Fruit fly (Drosophila melanogaster) whole organism, embryonic: Measurements from ENCODE around the gene CG16734.

Experiments
- Adf1 ChIP-seq: fragments of 200-800 bp; sonication (Bioruptor generic); IDR thresholded peaks from 2 replicates; pipeline ENCODE4 v1.3.6; 2022; ENCODE audit warnings: missing biosample characterization, missing genetic modification characterization
- Atf3 ChIP-seq: fragments of 200-800 bp; sonication (Bioruptor generic); optimal IDR thresholded peaks from 3 replicates; lab custom pipeline; 2016; ENCODE audit warnings: missing biosample characterization, missing genetic modification characterization
- CG10209 ChIP-seq: fragments of 200-800 bp; sonication (Bioruptor generic); optimal IDR thresholded peaks from 3 replicates; lab custom pipeline; 2017; ENCODE audit warnings: missing biosample characterization, mild to moderate bottlenecking, missing genetic modification characterization, missing genetic modification reagents
- CG11247 ChIP-seq: fragments of 200-800 bp; sonication (Bioruptor generic); IDR thresholded peaks from 2 replicates; pipeline ENCODE4 v1.3.6; 2022; ENCODE audit warnings: missing biosample characterization, missing genetic modification characterization
- CG11695 ChIP-seq: fragments of 200-800 bp; sonication (Bioruptor generic); IDR thresholded peaks from 3 replicates; pipeline ENCODE4 v1.3.6; 2022; ENCODE audit warnings: missing biosample characterization, missing genetic modification characterization
- CG12155 ChIP-seq: fragments of 200-800 bp; sonication (Bioruptor generic); optimal IDR thresholded peaks from 3 replicates; lab custom pipeline; 2016; ENCODE audit warnings: missing biosample characterization, missing genetic modification characterization
- CG12236 ChIP-seq: fragments of 200-800 bp; sonication (Bioruptor generic); optimal IDR thresholded peaks from 2 replicates; lab custom pipeline; 2016; ENCODE audit warnings: missing biosample characterization, missing genetic modification characterization
- CG12299 ChIP-seq: fragments of 200-800 bp; sonication (Bioruptor generic); optimal IDR thresholded peaks from 2 replicates; lab custom pipeline; 2018; ENCODE audit warnings: missing biosample characterization, mild to moderate bottlenecking, missing genetic modification characterization
- CG12744 ChIP-seq: fragments of 200-800 bp; sonication (Bioruptor generic); optimal IDR thresholded peaks from 2 replicates; lab custom pipeline; 2016; ENCODE audit warnings: missing biosample characterization, missing genetic modification characterization
- CG12769 ChIP-seq: fragments of 200-800 bp; sonication (Bioruptor generic); optimal IDR thresholded peaks from 2 replicates; lab custom pipeline; 2019; ENCODE audit warnings: missing biosample characterization, mild to moderate bottlenecking, missing genetic modification characterization, moderate library complexity
- CG12942 ChIP-seq: fragments of 200-800 bp; sonication (Bioruptor generic); optimal IDR thresholded peaks from 3 replicates; lab custom pipeline; 2016; ENCODE audit warnings: missing biosample characterization, missing genetic modification characterization
- CG14014 ChIP-seq: fragments of 200-800 bp; sonication (Bioruptor generic); IDR thresholded peaks from 2 replicates; pipeline ENCODE4 v1.3.6; 2022; ENCODE audit warnings: missing biosample characterization, missing genetic modification characterization
- CG2120 ChIP-seq: fragments of 200-800 bp; sonication (Bioruptor generic); optimal IDR thresholded peaks from 3 replicates; lab custom pipeline; 2016; ENCODE audit warnings: missing biosample characterization, missing genetic modification characterization
- CG30403 ChIP-seq: fragments of 200-800 bp; sonication (Bioruptor generic); optimal IDR thresholded peaks from 3 replicates; lab custom pipeline; 2016; ENCODE audit warnings: missing biosample characterization, missing genetic modification characterization
- CG3163 ChIP-seq: fragments of 200-800 bp; sonication (Bioruptor generic); optimal IDR thresholded peaks from 3 replicates; lab custom pipeline; 2016; ENCODE audit warnings: missing biosample characterization, missing genetic modification characterization
- CG3838 ChIP-seq: fragments of 200-800 bp; sonication (Bioruptor generic); optimal IDR thresholded peaks from 3 replicates; lab custom pipeline; 2016; ENCODE audit warnings: missing biosample characterization, missing genetic modification characterization
- CG3847 ChIP-seq: fragments of 200-800 bp; sonication (Bioruptor generic); IDR thresholded peaks from 2 replicates; pipeline ENCODE4 v1.3.6; 2022; ENCODE audit warnings: missing biosample characterization, missing genetic modification characterization
- CG4282 ChIP-seq: fragments of 200-800 bp; sonication (Bioruptor generic); optimal IDR thresholded peaks from 2 replicates; lab custom pipeline; 2016; ENCODE audit warnings: missing biosample characterization, missing genetic modification characterization
- CG6654 ChIP-seq: fragments of 200-800 bp; sonication (Bioruptor generic); optimal IDR thresholded peaks from 2 replicates; lab custom pipeline; 2017; ENCODE audit warnings: missing biosample characterization, mild to moderate bottlenecking, missing genetic modification characterization
- CG7372 ChIP-seq: fragments of 200-800 bp; sonication (Bioruptor generic); IDR thresholded peaks from 2 replicates; pipeline ENCODE4 v1.3.6; 2022; ENCODE audit warnings: missing biosample characterization, missing genetic modification characterization
- CG7839 ChIP-seq: fragments of 200-800 bp; sonication (Bioruptor generic); optimal IDR thresholded peaks from 3 replicates; lab custom pipeline; 2018; ENCODE audit warnings: missing biosample characterization, mild to moderate bottlenecking, missing genetic modification characterization, moderate library complexity
- CG9727 ChIP-seq: fragments of 200-800 bp; sonication (Bioruptor generic); optimal IDR thresholded peaks from 3 replicates; lab custom pipeline; 2017; ENCODE audit warnings: missing biosample characterization, mild to moderate bottlenecking, missing genetic modification characterization
- Dad ChIP-seq: fragments of 200-800 bp; sonication (Bioruptor generic); optimal IDR thresholded peaks from 3 replicates; lab custom pipeline; 2016; ENCODE audit warnings: missing biosample characterization, missing genetic modification characterization
- Drgx ChIP-seq: fragments of 200-800 bp; sonication (Bioruptor generic); IDR thresholded peaks from 2 replicates; pipeline ENCODE4 v1.3.6; 2022; ENCODE audit warnings: missing biosample characterization, missing genetic modification characterization
- HLH4C ChIP-seq: fragments of 200-800 bp; sonication (Bioruptor generic); IDR thresholded peaks from 3 replicates; pipeline ENCODE4 v1.3.6; 2022; ENCODE audit warnings: missing biosample characterization, missing genetic modification characterization; ENCODE audit not compliant: partially characterized antibody
- Lim3 ChIP-seq: fragments of 200-800 bp; sonication (Bioruptor generic); IDR thresholded peaks from 2 replicates; pipeline ENCODE4 v1.3.6; 2022; ENCODE audit warnings: missing biosample characterization, missing genetic modification characterization
- Mes4 ChIP-seq: fragments of 200-800 bp; sonication (Bioruptor generic); optimal IDR thresholded peaks from 2 replicates; lab custom pipeline; 2016; ENCODE audit warnings: missing biosample characterization, missing genetic modification characterization
- NFAT ChIP-seq: fragments of 200-800 bp; sonication (Bioruptor generic); IDR thresholded peaks from 2 replicates; pipeline ENCODE4 v1.3.6; 2022; ENCODE audit warnings: missing biosample characterization, missing genetic modification characterization
- Nf-YB ChIP-seq: fragments of 200-800 bp; sonication (Bioruptor generic); optimal IDR thresholded peaks from 3 replicates; lab custom pipeline; 2019; ENCODE audit warnings: missing biosample characterization, mild to moderate bottlenecking, missing genetic modification characterization, moderate library complexity
- Oli ChIP-seq: fragments of 200-800 bp; sonication (Bioruptor generic); optimal IDR thresholded peaks from 2 replicates; lab custom pipeline; 2018; ENCODE audit warnings: missing biosample characterization, mild to moderate bottlenecking, missing genetic modification characterization, moderate library complexity
- Pdp1 ChIP-seq, 2 experiments: fragments of 200-800 bp; sonication (Bioruptor generic); optimal IDR thresholded peaks; 3 replicates each; lab custom pipeline; 2016; ENCODE audit warnings: missing biosample characterization in 2 of 2, missing genetic modification characterization in 2 of 2, mild to moderate bottlenecking in 1 of 2, moderate library complexity in 1 of 2
- Poxn ChIP-seq: fragments of 200-800 bp; sonication (Bioruptor generic); IDR thresholded peaks from 2 replicates; pipeline ENCODE4 v1.3.6; 2022; ENCODE audit warnings: missing biosample characterization, missing genetic modification characterization
- Spps ChIP-seq: fragments of 200-800 bp; sonication (Bioruptor generic); optimal IDR thresholded peaks from 2 replicates; lab custom pipeline; 2018; ENCODE audit warnings: missing biosample characterization, mild to moderate bottlenecking, missing genetic modification characterization
- Sry-δ ChIP-seq: fragments of 200-800 bp; sonication (Bioruptor generic); optimal IDR thresholded peaks from 2 replicates; lab custom pipeline; 2016; ENCODE audit warnings: missing biosample characterization, missing genetic modification characterization
- ac ChIP-seq: fragments of 200-800 bp; sonication (Bioruptor generic); optimal IDR thresholded peaks from 3 replicates; lab custom pipeline; 2017; ENCODE audit warnings: missing biosample characterization, mild to moderate bottlenecking, missing genetic modification characterization
- aop ChIP-seq: fragments of 200-800 bp; sonication (Bioruptor generic); IDR thresholded peaks from 2 replicates; pipeline ENCODE4 v1.3.6; 2022; ENCODE audit warnings: missing biosample characterization, missing genetic modification characterization
- danr ChIP-seq: fragments of 200-800 bp; sonication (Bioruptor generic); IDR thresholded peaks from 2 replicates; pipeline ENCODE4 v1.3.6; 2022; ENCODE audit warnings: missing biosample characterization, missing genetic modification characterization
- dati ChIP-seq: fragments of 200-800 bp; sonication (Bioruptor generic); IDR thresholded peaks from 2 replicates; pipeline ENCODE4 v1.3.6; 2022; ENCODE audit warnings: missing biosample characterization, missing genetic modification characterization
- dm ChIP-seq: fragments of 200-800 bp; sonication (Bioruptor generic); optimal IDR thresholded peaks from 3 replicates; lab custom pipeline; 2016; ENCODE audit warnings: missing biosample characterization, missing genetic modification characterization
- emc ChIP-seq: fragments of 200-800 bp; sonication (Bioruptor generic); optimal IDR thresholded peaks from 2 replicates; lab custom pipeline; 2016; ENCODE audit warnings: missing biosample characterization, missing genetic modification characterization
- eyg ChIP-seq: fragments of 200-800 bp; sonication (Bioruptor generic); optimal IDR thresholded peaks from 3 replicates; lab custom pipeline; 2016; ENCODE audit warnings: missing biosample characterization, missing genetic modification characterization
- grau ChIP-seq: fragments of 200-800 bp; optimal IDR thresholded peaks from 3 replicates; lab custom pipeline; 2019; ENCODE audit warnings: missing biosample characterization, mild to moderate bottlenecking, missing genetic modification characterization, moderate library complexity
- hth ChIP-seq: fragments of >200 bp; optimal IDR thresholded peaks from 2 replicates; lab custom pipeline; 2017; ENCODE audit warnings: inconsistent platforms
- jigr1 ChIP-seq: fragments of 200-800 bp; sonication (Bioruptor generic); IDR thresholded peaks from 3 replicates; pipeline ENCODE4 v1.3.6; 2022; ENCODE audit warnings: missing biosample characterization, missing genetic modification characterization
- klu ChIP-seq: fragments of 200-800 bp; sonication (Bioruptor generic); IDR thresholded peaks from 2 replicates; pipeline ENCODE4 v1.3.6; 2022; ENCODE audit warnings: missing biosample characterization, missing genetic modification characterization
- otp ChIP-seq: fragments of 200-800 bp; sonication (Bioruptor generic); IDR thresholded peaks from 3 replicates; pipeline ENCODE4, ENCODE4 v1.3.6; 2022; ENCODE audit warnings: missing biosample characterization, missing genetic modification characterization
- peb ChIP-seq: fragments of 200-800 bp; sonication (Bioruptor generic); IDR thresholded peaks from 2 replicates; pipeline ENCODE4 v1.3.6; 2022; ENCODE audit warnings: missing biosample characterization, missing genetic modification characterization
- pho ChIP-seq: fragments of 200-800 bp; sonication (Bioruptor generic); optimal IDR thresholded peaks from 2 replicates; lab custom pipeline; 2016; ENCODE audit warnings: missing biosample characterization, missing genetic modification characterization
- ranshi ChIP-seq: fragments of 200-800 bp; sonication (Bioruptor generic); IDR thresholded peaks from 2 replicates; pipeline ENCODE4 v1.3.6; 2022; ENCODE audit warnings: missing biosample characterization, missing genetic modification characterization
- slbo ChIP-seq: fragments of 200-800 bp; sonication (Bioruptor generic); IDR thresholded peaks from 2 replicates; pipeline ENCODE4 v1.3.6; 2022; ENCODE audit warnings: missing biosample characterization, missing genetic modification characterization
- tin ChIP-seq: fragments of 200-800 bp; sonication (Bioruptor generic); optimal IDR thresholded peaks from 3 replicates; lab custom pipeline; 2016; ENCODE audit warnings: missing biosample characterization, missing genetic modification characterization
- wdn ChIP-seq: fragments of 200-800 bp; sonication (Bioruptor generic); IDR thresholded peaks from 2 replicates; pipeline ENCODE4 v1.3.6; 2022; ENCODE audit warnings: missing biosample characterization, missing genetic modification characterization
- z ChIP-seq: fragments of 200-800 bp; sonication (Bioruptor generic); IDR thresholded peaks from 3 replicates; pipeline ENCODE4 v1.3.6; 2022; ENCODE audit warnings: missing biosample characterization, missing genetic modification characterization
- zfh1 ChIP-seq: fragments of 200-800 bp; sonication (Bioruptor generic); IDR thresholded peaks from 3 replicates; pipeline ENCODE4 v1.3.6; 2022; ENCODE audit warnings: missing biosample characterization, missing genetic modification characterization

The CG16734 gene

dm6 chr3R:9250868-9251267 is 4.0 kb upstream of the CG16734 start:
- TF ChIP-seq grau (tag; lab: Kevin White, UChicago) (no peak), CG7839 (tag; lab: Kevin White, UChicago) (no peak), CG12769 (tag; lab: Kevin White, UChicago) (no peak), otp (GFP tag; lab: Robert Waterston, UW) (peak; percentile 41; the same call in 1 of the 3 replicates), Nf-YB (GFP tag; lab: Kevin White, UChicago) (no peak), Spps (tag; lab: Kevin White, UChicago) (no peak), aop (GFP tag; lab: Robert Waterston, UW) (no peak), CG14014 (GFP tag; lab: Robert Waterston, UW) (no peak), CG9727 (no peak), Adf1 (GFP tag; lab: Robert Waterston, UW) (no peak), jigr1 (no peak), ranshi (peak; percentile 42; the same call in 1 of the 2 replicates), eyg (no peak), CG3838 (no peak), Lim3 (GFP tag; lab: Robert Waterston, UW) (no peak), CG12744 (GFP tag; lab: Kevin White, UChicago) (no peak), CG10209 (GFP tag; lab: Kevin White, UChicago) (no peak), Pdp1 (GFP tag; optimal IDR thresholded peaks at IDR 0.05; lab: Kevin White, UChicago) (peak in 1 of 2 experiments; percentile 29), Drgx (GFP tag; lab: Robert Waterston, UW) (peak; percentile 84), CG12236 (no peak), peb (no peak), Oli (peak; percentile 15), emc (no peak), danr (GFP tag; lab: Robert Waterston, UW) (no peak), tin (peak; percentile 39), Atf3 (GFP tag; lab: Kevin White, UChicago) (peak; percentile 27), CG30403 (peak; percentile 37), CG7372 (no peak), CG6654 (no peak), CG11695 (GFP tag; lab: Robert Waterston, UW) (0 out of 3 replicates have a peak, but pooled peaks have one; percentile 25), CG11247 (GFP tag; lab: Robert Waterston, UW) (no peak), NFAT (GFP tag; lab: Robert Waterston, UW) (no peak), Dad (GFP tag; lab: Kevin White, UChicago) (no peak), Sry-δ (no peak), Poxn (no peak), HLH4C (GFP tag; lab: Robert Waterston, UW) (no peak), wdn (GFP tag; lab: Robert Waterston, UW) (no peak), klu (no peak), dati (GFP tag; lab: Robert Waterston, UW) (no peak), ac (GFP tag; lab: Kevin White, UChicago) (no peak), slbo (GFP tag; lab: Robert Waterston, UW) (peak; percentile 27; the same call in 1 of the 2 replicates), pho (GFP tag; lab: Kevin White, UChicago) (no peak), dm (no peak), CG12942 (no peak), z (GFP tag; lab: Robert Waterston, UW) (no peak), CG3163 (GFP tag; lab: Kevin White, UChicago) (no peak), hth (no peak), CG4282 (no peak), zfh1 (GFP tag; lab: Robert Waterston, UW) (0 out of 3 replicates have a peak, but pooled peaks have one; percentile 61), CG12299 (tag; lab: Kevin White, UChicago) (no peak), CG2120 (GFP tag; lab: Kevin White, UChicago) (no peak), Mes4 (no peak), CG12155 (GFP tag; lab: Kevin White, UChicago) (no peak), CG3847 (GFP tag; lab: Robert Waterston, UW) (peak; percentile 36; the same call in 1 of the 2 replicates)
